Worm (Caenorhabditis elegans) whole organism, midembryonic: ENCODE data around the gene zmp-1.

Experiments used
- T22C8.4 ChIP-seq: fragments of 200-800 bp; sonication (Bioruptor generic); IDR thresholded peaks from 2 replicates; pipeline ENCODE4 v1.3.6; 2022; ENCODE audit warnings: missing genetic modification characterization, missing compliant biosample characterization
- cog-1 ChIP-seq: sonication (generic microtip); optimal IDR thresholded peaks from 2 replicates; lab custom pipeline; 2016; ENCODE audit warnings: missing genetic modification characterization, missing compliant biosample characterization
- flt-1 ChIP-seq: fragments of 200-800 bp; sonication (Bioruptor generic); IDR thresholded peaks from 2 replicates; pipeline ENCODE4 v1.3.6; 2022; ENCODE audit warnings: missing genetic modification characterization, missing compliant biosample characterization
- ref-1 ChIP-seq: fragments of 200-800 bp; sonication (Bioruptor generic); conservative IDR thresholded peaks from 2 replicates; pipeline ENCODE4 v1.3.6; 2022; ENCODE audit warnings: missing genetic modification reagents, missing genetic modification characterization, missing compliant biosample characterization
- ztf-23 ChIP-seq: fragments of 200-800 bp; sonication (Bioruptor generic); IDR thresholded peaks from 2 replicates; pipeline ENCODE4 v1.3.6; 2022; ENCODE audit warnings: missing genetic modification reagents, missing genetic modification characterization, missing compliant biosample characterization
- ztf-29 ChIP-seq: fragments of 200-800 bp; sonication (Bioruptor generic); IDR thresholded peaks from 2 replicates; pipeline ENCODE4 v1.3.6; 2022; ENCODE audit warnings: missing genetic modification reagents, missing genetic modification characterization, missing compliant biosample characterization

DNA sequence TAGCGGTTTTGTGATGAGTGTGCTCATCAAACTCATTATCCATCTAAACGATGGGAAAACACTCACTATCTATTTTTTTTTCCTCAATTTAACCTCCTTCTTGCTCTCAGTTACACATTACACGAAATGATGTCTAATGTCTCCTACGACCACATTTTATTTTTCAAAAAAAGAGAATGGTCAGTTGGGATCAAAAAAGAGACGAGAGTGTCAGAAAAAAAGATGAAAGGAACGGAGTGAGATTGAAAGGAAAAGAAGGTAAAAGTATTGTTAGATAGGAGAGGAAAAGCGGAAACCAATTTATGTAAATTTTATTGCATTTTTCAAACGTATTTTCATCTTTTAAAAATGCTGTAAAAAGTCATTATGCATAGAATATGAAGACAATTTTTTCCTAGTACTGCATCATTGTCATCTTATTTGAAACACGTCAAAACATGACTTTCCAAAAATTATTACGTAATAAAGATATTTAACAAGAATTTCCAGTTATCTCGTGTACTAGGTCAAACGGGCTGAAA is 1.4 kb upstream of the zmp-1 start:
- TF ChIP-seq T22C8.4 (GFP tag; lab: Robert Waterston, UW) (no peak), cog-1 (no peak), ref-1 (no peak), flt-1 (GFP tag; lab: Robert Waterston, UW) (no peak), ztf-29 (GFP tag; lab: Robert Waterston, UW) (no peak), ztf-23 (GFP tag; lab: Robert Waterston, UW) (no peak)
